Worm (Caenorhabditis elegans) whole organism, late embryonic: ENCODE measurements around the gene col-155.

ENCODE experiments used
- C38D4.7 ChIP-seq: fragments of 200-800 bp; sonication (Bioruptor generic); optimal IDR thresholded peaks from 2 replicates; lab custom pipeline; 2018; ENCODE audit warnings: mild to moderate bottlenecking, missing genetic modification characterization, moderate library complexity, missing compliant biosample characterization
- ceh-2 ChIP-seq: sonication (generic microtip); optimal IDR thresholded peaks from 2 replicates; lab custom pipeline; 2016; ENCODE audit warnings: missing genotype, missing genetic modification characterization, missing compliant biosample characterization
- fax-1 ChIP-seq: sonication (generic microtip); optimal IDR thresholded peaks from 2 replicates; lab custom pipeline; 2016; ENCODE audit warnings: missing genotype, missing genetic modification characterization, missing compliant biosample characterization
- hlh-30 ChIP-seq: sonication (generic microtip); optimal IDR thresholded peaks from 2 replicates; lab custom pipeline; 2017; ENCODE audit warnings: antibody characterized with exemption, missing genetic modification characterization, missing compliant biosample characterization; ENCODE audit not compliant: insufficient read depth

DNA sequence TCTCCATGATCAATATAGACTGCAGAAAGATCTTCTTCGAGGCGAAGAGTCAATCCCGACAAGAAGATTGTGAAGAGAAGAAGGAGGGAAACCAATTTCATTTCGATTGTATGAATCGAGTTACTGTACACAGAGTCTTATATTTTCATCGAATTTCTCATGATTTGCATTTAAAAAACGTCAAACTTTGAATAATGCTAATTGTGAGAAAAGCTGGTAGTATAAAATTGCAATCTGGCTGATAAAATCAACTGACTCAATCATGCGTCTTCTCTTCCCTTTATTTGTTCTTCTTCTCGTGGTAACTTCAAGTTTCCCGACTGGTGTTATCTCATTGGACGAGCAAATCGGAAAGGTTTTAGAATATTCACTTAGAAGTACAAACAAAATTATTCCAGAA lies 718 bp upstream of the col-155 start, which contains the start of the genes K03B8.11 and K03B8.14:
- TF ChIP-seq ceh-2 (tag; lab: Kevin White, UChicago) (no peak), fax-1 (tag; lab: Kevin White, UChicago) (no peak), C38D4.7 (no peak), hlh-30 (tag; lab: Kevin White, UChicago) (no peak)
